Worm (Caenorhabditis elegans) whole organism, L2 larva: ENCODE results near the gene lis-1.

ENCODE experiments used
- ceh-16 ChIP-seq: fragments of 150-350 bp; optimal IDR thresholded peaks from 2 replicates; lab custom pipeline; 2014; ENCODE audit warnings: missing biosample characterization, missing genetic modification characterization
- elt-3 ChIP-seq: sonication (generic microtip); optimal IDR thresholded peaks from 2 replicates; lab custom pipeline; 2017; ENCODE audit warnings: missing biosample characterization, missing genetic modification characterization
- nhr-237 ChIP-seq: fragments of 150-350 bp; optimal IDR thresholded peaks from 2 replicates; lab custom pipeline; 2014; ENCODE audit warnings: missing biosample characterization, missing genetic modification characterization
- unc-39 ChIP-seq: fragments of 150-350 bp; optimal IDR thresholded peaks from 2 replicates; lab custom pipeline; 2014; ENCODE audit warnings: missing biosample characterization, missing genetic modification characterization

- TF ChIP-seq nhr-237 (tag; lab: Kevin White, UChicago) = no peak
- TF ChIP-seq ceh-16 = no peak
- no peak for TF ChIP-seq unc-39 (tag; lab: Kevin White, UChicago)
- TF ChIP-seq elt-3 = no peak
These were observed 18.8 kb upstream of the lis-1 start, which contains the start of gene F11F1.1 for ce11 chrIII:13395262-13395661.
